Worm (Caenorhabditis elegans): ENCODE data around the gene col-130.

col-130 gene

ce11 chrIV:12414601-12415000 is 13.7 kb downstream of the col-130 start:
- TF ChIP-seq ces-1 (GFP tag; optimal IDR thresholded peaks at IDR 0.05) (peak; percentile 43), fkh-10 (GFP tag; optimal IDR thresholded peaks at IDR 0.05) (peak; percentile 64), mep-1 (tag; optimal IDR thresholded peaks at IDR 0.05) (no peak)

- TF ChIP-seq zip-2 (tag; optimal IDR thresholded peaks at IDR 0.05) (no peak), T20F7.1 (GFP tag; optimal IDR thresholded peaks at IDR 0.05) (no peak), gei-8 (GFP tag; optimal IDR thresholded peaks at IDR 0.05) (no peak), lin-39 (tag; optimal IDR thresholded peaks at IDR 0.05) (no peak), nhr-48 (tag; optimal IDR thresholded peaks at IDR 0.05) (no peak), R02D3.7 (tag; optimal IDR thresholded peaks at IDR 0.05) (no peak), mxl-2 (GFP tag; conservative IDR thresholded peaks at IDR 0.05) (no peak), spr-3 (GFP tag; optimal IDR thresholded peaks at IDR 0.05) (no peak), Y5F2A.4 (GFP tag; optimal IDR thresholded peaks at IDR 0.05) (no peak), ctbp-1 (GFP tag; IDR thresholded peaks at IDR 0.05) (no peak), daf-16 (GFP tag; optimal IDR thresholded peaks at IDR 0.05) (no peak), daf-16 (tag; optimal IDR thresholded peaks at IDR 0.05) (no peak), nhr-111 (GFP tag; optimal IDR thresholded peaks at IDR 0.05) (no peak), madf-5 (GFP tag; IDR thresholded peaks at IDR 0.05) (no peak)
Observed at ce11 chrIV:12410167-12410566, 18.1 kb downstream of the col-130 start, which contains the start of gene acl-13. acl-13 (plus strand) TSS chrIV:12410467.

- TF ChIP-seq mes-2 (tag; optimal IDR thresholded peaks at IDR 0.05; ENCODE audit: poor library complexity, severe bottlenecking) = no peak
- TF ChIP-seq lin-38 (GFP tag; IDR thresholded peaks at IDR 0.05) = peak; percentile 26
Observed at ce11 chrIV:12408625-12409024, 19.7 kb downstream of the col-130 start, which contains the start of gene dsb-1. dsb-1 (plus strand) TSS chrIV:12408925.

ce11 chrIV:12404137-12404536 is 24.2 kb downstream of the col-130 start, which contains the start of gene gex-3:
gex-3 (plus strand) TSS chrIV:12404431.
- TF ChIP-seq ztf-11 (tag; optimal IDR thresholded peaks at IDR 0.05) (no peak), tra-1 (GFP tag; IDR thresholded peaks at IDR 0.05) (no peak), saeg-2 (GFP tag; IDR thresholded peaks at IDR 0.05) (no peak), vab-7 (GFP tag; IDR thresholded peaks at IDR 0.05) (peak; percentile 58), hlh-11 (tag; optimal IDR thresholded peaks at IDR 0.05) (peak; percentile 50), aha-1 (tag) (peak; percentile 98), fos-1 (tag; optimal IDR thresholded peaks at IDR 0.05) (no peak), lsy-2 (tag; optimal IDR thresholded peaks at IDR 0.05) (peak; percentile 61 to 95), mes-2 (tag; optimal IDR thresholded peaks at IDR 0.05; ENCODE audit: poor library complexity, severe bottlenecking) (peak; percentile 92), snpc-1.2 (GFP tag; IDR thresholded peaks at IDR 0.05) (peak; percentile 77), nhr-25 (tag; optimal IDR thresholded peaks at IDR 0.05; ENCODE audit: borderline replicate concordance, insufficient read depth) (peak; percentile 25), zip-2 (tag; optimal IDR thresholded peaks at IDR 0.05) (no peak), unc-39 (tag; optimal IDR thresholded peaks at IDR 0.05) (no peak), nhr-237 (tag; optimal IDR thresholded peaks at IDR 0.05) (no peak), unc-62 (GFP tag; optimal IDR thresholded peaks at IDR 0.05 in 1 of 2) (peak in 1 of 2 experiments; percentile 78), unc-62 (tag; optimal IDR thresholded peaks at IDR 0.05) (no peak), hmg-1.1 (GFP tag; IDR thresholded peaks at IDR 0.05) (peak; percentile 65), Y48G9A.11 (GFP tag; IDR thresholded peaks at IDR 0.05) (no peak), nhr-102 (tag; optimal IDR thresholded peaks at IDR 0.05) (no peak), mxl-2 (GFP tag; conservative IDR thresholded peaks at IDR 0.05) (no peak), dpl-1 (GFP tag; optimal IDR thresholded peaks at IDR 0.05) (peak; percentile 91), Y5F2A.4 (GFP tag; optimal IDR thresholded peaks at IDR 0.05) (no peak), rbr-2 (tag; optimal IDR thresholded peaks at IDR 0.05) (peak; percentile 54), ama-1 (optimal IDR thresholded peaks at IDR 0.05) (no peak), pha-4 (GFP tag; IDR thresholded peaks at IDR 0.05) (no peak), pha-4 (tag; optimal IDR thresholded peaks at IDR 0.05) (peak; percentile 69), dmd-6 (GFP tag; IDR thresholded peaks at IDR 0.05) (peak; percentile 30; the same call in 1 of the 2 replicates), egl-43 (GFP tag; IDR thresholded peaks at IDR 0.05) (no peak), dve-1 (tag; optimal IDR thresholded peaks at IDR 0.05; ENCODE audit: insufficient read depth) (peak; percentile 65), hif-1 (tag; optimal IDR thresholded peaks at IDR 0.05) (peak in 1 of 2 experiments; percentile 49), lin-13 (GFP tag; optimal IDR thresholded peaks at IDR 0.05) (peak; percentile 87)
